Worm (Caenorhabditis elegans) whole organism, young adult: ENCODE results near the gene enu-3.2.

Source experiments
- Y53F4B.3 ChIP-seq: fragments of 200-800 bp; sonication (Bioruptor generic); IDR thresholded peaks from 2 replicates; pipeline ENCODE4 v1.3.6; 2022; ENCODE audit warnings: missing genetic modification reagents, missing genetic modification characterization, missing compliant biosample characterization
- ceh-100 ChIP-seq: fragments of 200-800 bp; sonication (Bioruptor generic); IDR thresholded peaks from 2 replicates; pipeline ENCODE4 v1.3.6; 2022; ENCODE audit warnings: missing genetic modification reagents, missing genetic modification characterization, missing compliant biosample characterization
- mes-4 ChIP-seq: sonication (generic microtip); optimal IDR thresholded peaks from 2 replicates; lab custom pipeline; 2016; ENCODE audit warnings: missing genotype, missing genetic modification characterization, missing compliant biosample characterization
- unc-62 ChIP-seq: fragments of 150-350 bp; optimal IDR thresholded peaks from 2 replicates; lab custom pipeline; 2014; ENCODE audit warnings: missing biosample characterization, missing genetic modification reagents, missing genetic modification characterization

- TF ChIP-seq unc-62 (GFP tag; lab: Kevin White, UChicago), result no peak
- no peak for TF ChIP-seq ceh-100 (GFP tag; lab: Robert Waterston, UW)
- no peak for TF ChIP-seq Y53F4B.3 (GFP tag; lab: Robert Waterston, UW)
- no peak for TF ChIP-seq mes-4 (tag; lab: Kevin White, UChicago)
Measured at ce11 chrIII:4811195-4811594, 26.2 kb upstream of the enu-3.2 start, which contains the start of gene C38D4.7.
